Worm (Caenorhabditis elegans): ENCODE data around the gene spe-27.

DNA sequence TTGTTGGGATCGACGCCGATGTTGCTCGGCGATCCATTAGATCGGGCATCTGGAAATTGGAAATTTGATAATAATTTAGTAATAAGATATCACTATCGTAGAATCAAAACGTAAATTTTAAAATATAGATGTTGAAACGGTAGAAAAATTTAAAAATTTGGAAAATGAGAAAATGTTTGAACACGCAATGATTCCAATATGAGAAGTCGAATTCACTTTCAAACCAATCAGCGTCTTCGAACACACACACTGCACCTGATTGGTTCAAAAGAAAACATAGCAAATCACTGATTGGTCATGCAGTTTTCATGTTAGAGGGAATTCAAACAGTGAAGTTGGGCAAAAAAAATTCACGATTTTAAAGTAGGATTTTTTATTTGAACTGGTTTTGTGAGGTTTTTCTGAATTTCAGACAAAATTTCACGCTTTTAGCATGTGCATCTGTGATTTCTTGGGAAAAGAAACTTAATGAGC lies 37.6 kb upstream of the spe-27 start, which contains the start of gene H04M03.12:
- no peak for TF ChIP-seq fos-1 (tag; optimal IDR thresholded peaks at IDR 0.05)
- no peak for TF ChIP-seq nhr-11 (tag; optimal IDR thresholded peaks at IDR 0.05)
- TF ChIP-seq elt-1 (tag; optimal IDR thresholded peaks at IDR 0.05) = no peak
- no peak for TF ChIP-seq R02D3.7 (tag; optimal IDR thresholded peaks at IDR 0.05)
